Fruit fly (Drosophila melanogaster): ENCODE results near the gene CG34043.

The CG34043 gene

dm6 chr2L:10260750-10261493 is 19.8 kb downstream of the CG34043 start, which contains the start of gene Pten (continued):
- peak; percentile 60 for TF ChIP-seq pum (GFP tag; optimal IDR thresholded peaks at IDR 0.05)
- TF ChIP-seq prd (optimal IDR thresholded peaks at IDR 0.05) = no peak
- TF ChIP-seq prd (GFP tag; IDR thresholded peaks at IDR 0.05) = peak; percentile 70; the same call in 1 of the 3 replicates
- TF ChIP-seq ttk (GFP tag; IDR thresholded peaks at IDR 0.05) = no peak
- TF ChIP-seq so (GFP tag; IDR thresholded peaks at IDR 0.05) = no peak
- TF ChIP-seq ap (GFP tag; IDR thresholded peaks at IDR 0.05) = no peak; the same call in 1 of the 2 replicates
- no peak for TF ChIP-seq tap (tag; optimal IDR thresholded peaks at IDR 0.05)
- TF ChIP-seq CG10366 (GFP tag; IDR thresholded peaks at IDR 0.05) = peak; percentile 54
- TF ChIP-seq Ets97D (GFP tag; optimal IDR thresholded peaks at IDR 0.05) = peak; percentile 69
- TF ChIP-seq kah (GFP tag; optimal IDR thresholded peaks at IDR 0.05) = peak; percentile 83
- peak; percentile 49 for TF ChIP-seq PHDP (tag; optimal IDR thresholded peaks at IDR 0.05)
- peak; percentile 52 for TF ChIP-seq Atf-2 (GFP tag; optimal IDR thresholded peaks at IDR 0.05)
- TF ChIP-seq Hr3 (GFP tag; optimal IDR thresholded peaks at IDR 0.05) = peak; percentile 58
- peak; percentile 30 for TF ChIP-seq B-H2 (GFP tag; optimal IDR thresholded peaks at IDR 0.05)
- TF ChIP-seq CG32767 (GFP tag; IDR thresholded peaks at IDR 0.05) = peak; percentile 78
- no peak for TF ChIP-seq gce (GFP tag; IDR thresholded peaks at IDR 0.05)
- TF ChIP-seq CG9817 (tag; optimal IDR thresholded peaks at IDR 0.05) = no peak
- TF ChIP-seq ewg (GFP tag; optimal IDR thresholded peaks at IDR 0.05) = no peak
- no peak for TF ChIP-seq Jarid2 (GFP tag; optimal IDR thresholded peaks at IDR 0.05)
- peak; percentile 98 for TF ChIP-seq CG30020 (tag; optimal IDR thresholded peaks at IDR 0.05)
- peak in 1 of 2 experiments; percentile 15 for TF ChIP-seq crp (GFP tag; optimal IDR thresholded peaks at IDR 0.05)
- no peak for TF ChIP-seq Optix (GFP tag; IDR thresholded peaks at IDR 0.05)
- no peak for TF ChIP-seq CG7839 (tag; optimal IDR thresholded peaks at IDR 0.05)
- TF ChIP-seq bsh (GFP tag; optimal IDR thresholded peaks at IDR 0.05) = peak in 1 of 2 experiments; percentile 54
- TF ChIP-seq Nf-YB (GFP tag; optimal IDR thresholded peaks at IDR 0.05) = no peak
- TF ChIP-seq nau (GFP tag; optimal IDR thresholded peaks at IDR 0.05) = no peak
- peak; percentile 60 for TF ChIP-seq CG10462 (GFP tag; optimal IDR thresholded peaks at IDR 0.05)
- no peak for TF ChIP-seq z (GFP tag; IDR thresholded peaks at IDR 0.05)
- no peak for TF ChIP-seq CG8281 (tag; optimal IDR thresholded peaks at IDR 0.05)
- TF ChIP-seq CG34422 (GFP tag; IDR thresholded peaks at IDR 0.05) = 0 out of 3 replicates have a peak, but pooled peaks have one; percentile 19
- peak; percentile 75 for TF ChIP-seq CG12391 (tag; optimal IDR thresholded peaks at IDR 0.05)
- TF ChIP-seq jing (GFP tag; optimal IDR thresholded peaks at IDR 0.05) = no peak
- no peak for TF ChIP-seq br (optimal IDR thresholded peaks at IDR 0.05)
- TF ChIP-seq Oli (tag; optimal IDR thresholded peaks at IDR 0.05) = no peak
- no peak for TF ChIP-seq cwo (GFP tag; optimal IDR thresholded peaks at IDR 0.05)
- no peak for TF ChIP-seq gsb (GFP tag; IDR thresholded peaks at IDR 0.05)
- TF ChIP-seq CG13287 (GFP tag; IDR thresholded peaks at IDR 0.05; ENCODE audit: partially characterized antibody) = peak; percentile 84
- no peak for TF ChIP-seq CG17612 (GFP tag; IDR thresholded peaks at IDR 0.05)
- TF ChIP-seq Hand (GFP tag; optimal IDR thresholded peaks at IDR 0.05) = no peak
- TF ChIP-seq dmrt99B (tag; optimal IDR thresholded peaks at IDR 0.05) = no peak
- TF ChIP-seq CG8290 (GFP tag; optimal IDR thresholded peaks at IDR 0.05) = no peak
- TF ChIP-seq CG8290 (tag; optimal IDR thresholded peaks at IDR 0.05) = peak in 1 of 2 experiments; percentile 12
- no peak for TF ChIP-seq HmgD (GFP tag; optimal IDR thresholded peaks at IDR 0.05)
- TF ChIP-seq wek (GFP tag; optimal IDR thresholded peaks at IDR 0.05) = peak; percentile 68
- TF ChIP-seq CG7372 (GFP tag; IDR thresholded peaks at IDR 0.05) = peak; percentile 47; the same call in 1 of the 2 replicates
- no peak for TF ChIP-seq Asciz (GFP tag; optimal IDR thresholded peaks at IDR 0.05)
- TF ChIP-seq CG33557 (GFP tag; optimal IDR thresholded peaks at IDR 0.05) = no peak
- peak; percentile 5 for TF ChIP-seq CG1529 (GFP tag; optimal IDR thresholded peaks at IDR 0.05)
- TF ChIP-seq exex (tag; optimal IDR thresholded peaks at IDR 0.05) = no peak
- no peak for TF ChIP-seq E2f1 (GFP tag; IDR thresholded peaks at IDR 0.05)
